Worm (Caenorhabditis elegans): ENCODE results near the gene F23D12.11.

- no peak for TF ChIP-seq K02D7.2 (tag; optimal IDR thresholded peaks at IDR 0.05)
- TF ChIP-seq zip-5 (tag; optimal IDR thresholded peaks at IDR 0.05): no peak
- no peak for TF ChIP-seq pha-2 (tag; optimal IDR thresholded peaks at IDR 0.05)
- no peak for TF ChIP-seq lim-6 (tag; optimal IDR thresholded peaks at IDR 0.05)
- TF ChIP-seq sox-4 (tag; optimal IDR thresholded peaks at IDR 0.05): no peak
- TF ChIP-seq ceh-45 (GFP tag; IDR thresholded peaks at IDR 0.05): no peak
- no peak for TF ChIP-seq C38D4.7 (GFP tag; optimal IDR thresholded peaks at IDR 0.05)
- no peak for TF ChIP-seq dmd-4 (tag; optimal IDR thresholded peaks at IDR 0.05; ENCODE audit: borderline replicate concordance)
- TF ChIP-seq sox-2 (GFP tag; IDR thresholded peaks at IDR 0.05): no peak
- no peak for TF ChIP-seq nhr-11 (tag; optimal IDR thresholded peaks at IDR 0.05)
- no peak for TF ChIP-seq syd-9 (tag; optimal IDR thresholded peaks at IDR 0.05)
- no peak for TF ChIP-seq ceh-24 (tag; optimal IDR thresholded peaks at IDR 0.05)
- TF ChIP-seq F13H6.1 (tag; optimal IDR thresholded peaks at IDR 0.05): no peak
Measured at ce11 chrX:14460412-14460811, 35.9 kb upstream of the F23D12.11 start, which contains the start of gene Y66C5A.2.
